Worm (Caenorhabditis elegans) whole organism, mixed stage, embryonic: ENCODE measurements around the gene riok-3.
A peak's percentile ranks its signal among the peaks of the same experiment; 100 is the strongest.

ENCODE experiments used
- M03D4.4 ChIP-seq: sonication (generic microtip); optimal IDR thresholded peaks from 2 replicates; lab custom pipeline; 2017; ENCODE audit warnings: mild to moderate bottlenecking, missing genetic modification characterization, missing compliant biosample characterization
- bed-3 ChIP-seq: fragments of 200-800 bp; sonication (Bioruptor generic); optimal IDR thresholded peaks from 3 replicates; lab custom pipeline; 2018; ENCODE audit warnings: mild to moderate bottlenecking, missing genetic modification characterization, moderate library complexity, missing compliant biosample characterization
- blmp-1 ChIP-seq: fragments of 150-350 bp; optimal IDR thresholded peaks from 2 replicates; lab custom pipeline; 2014; ENCODE audit warnings: missing biosample characterization, missing genetic modification characterization
- ceh-39 ChIP-seq: fragments of 150-350 bp; optimal IDR thresholded peaks from 2 replicates; lab custom pipeline; 2014; ENCODE audit warnings: missing biosample characterization, missing genetic modification characterization
- ceh-43 ChIP-seq: fragments of 200-800 bp; sonication (Bioruptor generic); optimal IDR thresholded peaks from 2 replicates; lab custom pipeline; 2018; ENCODE audit warnings: mild to moderate bottlenecking, missing genetic modification characterization, moderate library complexity, missing compliant biosample characterization
- ces-1 ChIP-seq: fragments of 150-350 bp; optimal IDR thresholded peaks from 2 replicates; lab custom pipeline; 2014; ENCODE audit warnings: missing biosample characterization, missing genetic modification reagents, missing genetic modification characterization
- drap-1 ChIP-seq: fragments of 200-800 bp; sonication (Bioruptor generic); optimal IDR thresholded peaks from 3 replicates; lab custom pipeline; 2018; ENCODE audit warnings: mild to moderate bottlenecking, missing genetic modification characterization, missing compliant biosample characterization
- elt-1 ChIP-seq: sonication (generic microtip); optimal IDR thresholded peaks from 2 replicates; lab custom pipeline; 2017; ENCODE audit warnings: missing genetic modification characterization, mild to moderate bottlenecking, missing compliant biosample characterization, antibody characterized with exemption, moderate library complexity, borderline replicate concordance; ENCODE audit not compliant: insufficient read depth
- elt-3 ChIP-seq: fragments of 150-350 bp; optimal IDR thresholded peaks from 2 replicates; lab custom pipeline; 2014; ENCODE audit warnings: missing biosample characterization, missing genetic modification characterization
- flh-1 ChIP-seq: fragments of 200-800 bp; sonication (Bioruptor generic); optimal IDR thresholded peaks from 2 replicates; lab custom pipeline; 2018; ENCODE audit warnings: mild to moderate bottlenecking, missing genetic modification characterization, moderate library complexity, missing compliant biosample characterization
- hlh-1 ChIP-seq: fragments of 150-350 bp; optimal IDR thresholded peaks from 2 replicates; lab custom pipeline; 2014; ENCODE audit warnings: missing biosample characterization, missing genetic modification reagents, missing genetic modification characterization
- lin-13 ChIP-seq: fragments of 150-350 bp; optimal IDR thresholded peaks from 2 replicates; lab custom pipeline; 2014; ENCODE audit warnings: missing biosample characterization, missing genetic modification characterization
- lin-32 ChIP-seq: fragments of 200-800 bp; sonication (Bioruptor generic); optimal IDR thresholded peaks from 2 replicates; lab custom pipeline; 2018; ENCODE audit warnings: mild to moderate bottlenecking, missing genetic modification characterization, missing compliant biosample characterization
- lsy-2 ChIP-seq: fragments of 150-350 bp; optimal IDR thresholded peaks from 2 replicates; lab custom pipeline; 2014; ENCODE audit warnings: missing biosample characterization, missing genetic modification characterization
- mep-1 ChIP-seq: fragments of 150-350 bp; optimal IDR thresholded peaks from 2 replicates; lab custom pipeline; 2017; ENCODE audit warnings: missing biosample characterization, missing genetic modification reagents, missing genetic modification characterization, inconsistent platforms
- mls-2 ChIP-seq: sonication (generic microtip); optimal IDR thresholded peaks from 2 replicates; lab custom pipeline; 2016; ENCODE audit warnings: mild to moderate bottlenecking, missing genetic modification characterization, moderate library complexity, missing compliant biosample characterization
- nhr-12 ChIP-seq: fragments of 150-350 bp; optimal IDR thresholded peaks from 2 replicates; lab custom pipeline; 2014; ENCODE audit warnings: missing biosample characterization, missing genetic modification characterization
- nhr-2 ChIP-seq: fragments of 150-350 bp; optimal IDR thresholded peaks from 2 replicates; lab custom pipeline; 2014; ENCODE audit warnings: missing biosample characterization, missing genetic modification characterization
- nhr-237 ChIP-seq: fragments of 150-350 bp; optimal IDR thresholded peaks from 2 replicates; lab custom pipeline; 2014; ENCODE audit warnings: missing biosample characterization, missing genetic modification characterization
- nhr-28 ChIP-seq: fragments of 150-350 bp; optimal IDR thresholded peaks from 2 replicates; lab custom pipeline; 2014; ENCODE audit warnings: missing biosample characterization, missing genetic modification characterization
- nhr-76 ChIP-seq: sonication (generic microtip); optimal IDR thresholded peaks from 2 replicates; lab custom pipeline; 2017; ENCODE audit warnings: missing biosample characterization, missing genetic modification characterization
- pha-4 ChIP-seq: fragments of 150-350 bp; optimal IDR thresholded peaks from 2 replicates; lab custom pipeline; 2018; ENCODE audit warnings: missing biosample characterization, missing genetic modification reagents, missing genetic modification characterization
- sem-2 ChIP-seq: fragments of 200-800 bp; sonication (Bioruptor generic); optimal IDR thresholded peaks from 2 replicates; lab custom pipeline; 2018; ENCODE audit warnings: mild to moderate bottlenecking, missing genetic modification characterization, missing compliant biosample characterization
- snpc-4 ChIP-seq: fragments of 150-350 bp; optimal IDR thresholded peaks from 2 replicates; lab custom pipeline; 2014; ENCODE audit warnings: missing biosample characterization, missing genetic modification characterization
- sptf-1 ChIP-seq: sonication (generic microtip); optimal IDR thresholded peaks from 2 replicates; lab custom pipeline; 2017; ENCODE audit warnings: mild to moderate bottlenecking, missing genetic modification characterization, moderate library complexity, missing compliant biosample characterization
- tbx-8 ChIP-seq: fragments of 200-800 bp; sonication (Bioruptor generic); optimal IDR thresholded peaks from 2 replicates; lab custom pipeline; 2018; ENCODE audit warnings: mild to moderate bottlenecking, missing genetic modification characterization, moderate library complexity, missing compliant biosample characterization
- unc-120 ChIP-seq: sonication (generic microtip); optimal IDR thresholded peaks from 2 replicates; lab custom pipeline; 2017; ENCODE audit warnings: missing genetic modification characterization, missing compliant biosample characterization; ENCODE audit not compliant: poor library complexity, severe bottlenecking
- unc-39 ChIP-seq: fragments of 150-350 bp; optimal IDR thresholded peaks from 2 replicates; lab custom pipeline; 2014; ENCODE audit warnings: missing biosample characterization, missing genetic modification characterization
- unc-62 ChIP-seq: fragments of 150-350 bp; optimal IDR thresholded peaks from 2 replicates; lab custom pipeline; 2014; ENCODE audit warnings: missing biosample characterization, missing genetic modification reagents, missing genetic modification characterization
- zip-8 ChIP-seq: fragments of 150-350 bp; optimal IDR thresholded peaks from 2 replicates; lab custom pipeline; 2014; ENCODE audit warnings: missing biosample characterization, missing genetic modification characterization
- ztf-11 ChIP-seq: fragments of 150-350 bp; optimal IDR thresholded peaks from 2 replicates; lab custom pipeline; 2014; ENCODE audit warnings: missing biosample characterization, missing genetic modification characterization

The riok-3 gene

ce11 chrIII:9780254-9780653 is 24.6 kb downstream of the riok-3 start, which contains the start of gene sqv-3:
TSS of gene sqv-3 (minus strand) at chrIII:9780354.
- TF ChIP-seq flh-1 (GFP tag; lab: Kevin White, UChicago) (no peak), lin-32 (GFP tag; lab: Kevin White, UChicago) (no peak), lin-13 (tag; lab: Kevin White, UChicago) (no peak), zip-8 (tag; lab: Kevin White, UChicago) (no peak), mep-1 (no peak), blmp-1 (tag; lab: Kevin White, UChicago) (no peak), unc-62 (no peak), ceh-43 (GFP tag; lab: Kevin White, UChicago) (no peak), ztf-11 (tag; lab: Kevin White, UChicago) (no peak), ces-1 (no peak), nhr-237 (no peak), nhr-76 (no peak), pha-4 (no peak), hlh-1 (tag; lab: Kevin White, UChicago) (no peak), drap-1 (GFP tag; lab: Kevin White, UChicago) (no peak), snpc-4 (tag; lab: Kevin White, UChicago) (no peak), nhr-12 (tag; lab: Kevin White, UChicago) (no peak), bed-3 (GFP tag; lab: Kevin White, UChicago) (no peak), sem-2 (GFP tag; lab: Kevin White, UChicago) (no peak)

ce11 chrIII:9779080-9779479 is 25.7 kb downstream of the riok-3 start:
- TF ChIP-seq mep-1 (no peak), M03D4.4 (tag; lab: Kevin White, UChicago) (no peak), unc-39 (tag; lab: Kevin White, UChicago) (no peak), snpc-4 (tag; lab: Kevin White, UChicago) (no peak), ceh-39 (tag; lab: Kevin White, UChicago) (no peak), sptf-1 (tag; lab: Kevin White, UChicago) (no peak), zip-8 (tag; lab: Kevin White, UChicago) (no peak), lin-32 (GFP tag; lab: Kevin White, UChicago) (no peak), nhr-76 (no peak), mls-2 (tag; lab: Kevin White, UChicago) (no peak), nhr-12 (tag; lab: Kevin White, UChicago) (no peak), drap-1 (GFP tag; lab: Kevin White, UChicago) (no peak), lsy-2 (tag; lab: Kevin White, UChicago) (no peak), bed-3 (GFP tag; lab: Kevin White, UChicago) (no peak), elt-1 (tag; lab: Kevin White, UChicago) (no peak), blmp-1 (tag; lab: Kevin White, UChicago) (no peak), nhr-28 (tag; lab: Kevin White, UChicago) (no peak), tbx-8 (no peak)

- TF ChIP-seq ceh-39 (tag; lab: Kevin White, UChicago) (peak; percentile 16), unc-120 (peak; percentile 20), ces-1 (no peak), ceh-43 (GFP tag; lab: Kevin White, UChicago) (no peak)
These were observed 28.5 kb downstream of the riok-3 start, which contains the start of gene usp-46 for ce11 chrIII:9776323-9776722. TSS of gene usp-46 (plus strand) at chrIII:9776623.

- TF ChIP-seq ceh-43 (GFP tag; lab: Kevin White, UChicago) = no peak
- TF ChIP-seq hlh-1 (tag; lab: Kevin White, UChicago) = no peak
- no peak for TF ChIP-seq sem-2 (GFP tag; lab: Kevin White, UChicago)
- TF ChIP-seq pha-4 = no peak
- TF ChIP-seq unc-120 = no peak
- TF ChIP-seq mep-1 = no peak
- TF ChIP-seq ces-1 = no peak
- no peak for TF ChIP-seq nhr-12 (tag; lab: Kevin White, UChicago)
- no peak for TF ChIP-seq elt-3
- TF ChIP-seq snpc-4 (tag; lab: Kevin White, UChicago) = no peak
These were observed 28.9 kb downstream of the riok-3 start for ce11 chrIII:9775916-9776315.

- TF ChIP-seq bed-3 (GFP tag; lab: Kevin White, UChicago) (no peak), tbx-8 (no peak), ztf-11 (tag; lab: Kevin White, UChicago) (no peak), nhr-28 (tag; lab: Kevin White, UChicago) (no peak), nhr-2 (tag; lab: Kevin White, UChicago) (no peak), nhr-76 (no peak), elt-3 (no peak)
- TF ChIP-seq, all 35 proteins: peak for 0
These were observed 32.4 kb downstream of the riok-3 start for ce11 chrIII:9772394-9772793.
